Worm (Caenorhabditis elegans) whole organism, L1 larva: ENCODE data around the gene F28F5.4.

ENCODE experiments used
- C04F5.9 ChIP-seq: sonication (generic microtip); optimal IDR thresholded peaks from 2 replicates; lab custom pipeline; 2016; ENCODE audit warnings: missing genetic modification characterization, missing compliant biosample characterization
- C16A3.4 ChIP-seq: fragments of 150-350 bp; optimal IDR thresholded peaks from 2 replicates; lab custom pipeline; 2014; ENCODE audit warnings: missing biosample characterization, missing genetic modification characterization
- Y116A8C.19 ChIP-seq: sonication (generic microtip); optimal IDR thresholded peaks from 2 replicates; lab custom pipeline; 2016; ENCODE audit warnings: missing compliant biosample characterization, missing genetic modification characterization, borderline replicate concordance
- aha-1 ChIP-seq: fragments of 150-350 bp; optimal IDR thresholded peaks from 2 replicates; lab custom pipeline; 2014; ENCODE audit warnings: missing biosample characterization, missing genetic modification characterization
- ceh-63 ChIP-seq: fragments of 200-800 bp; sonication (Bioruptor generic); optimal IDR thresholded peaks from 2 replicates; lab custom pipeline; 2018; ENCODE audit warnings: mild to moderate bottlenecking, missing genetic modification characterization, missing compliant biosample characterization
- efl-1 ChIP-seq, 4 experiments: fragments of 150-350 bp; optimal IDR thresholded peaks in 3 of 4; peaks in 1 of 4; 1 replicate in 1 of 4; 2 replicates in 3 of 4; lab custom pipeline; 2014; ENCODE audit warnings: missing biosample characterization in 2 of 4, missing genetic modification characterization in 2 of 4, missing genetic modification reagents in 2 of 4
- efl-3 ChIP-seq: fragments of 200-800 bp; sonication (Bioruptor generic); optimal IDR thresholded peaks from 2 replicates; lab custom pipeline; 2018; ENCODE audit warnings: mild to moderate bottlenecking, missing genetic modification characterization, missing compliant biosample characterization
- elt-2 ChIP-seq: sonication (generic microtip); optimal IDR thresholded peaks from 2 replicates; lab custom pipeline; 2016; ENCODE audit warnings: missing genetic modification characterization, mild to moderate bottlenecking, inconsistent platforms, missing compliant biosample characterization, missing genetic modification reagents
- elt-3 ChIP-seq, 6 experiments: fragments of 150-350 bp in 1 of 6; sonication (generic microtip); optimal IDR thresholded peaks; 2 replicates each; lab custom pipeline; 2017 to 2018; ENCODE audit warnings: missing biosample characterization in 6 of 6, missing genetic modification characterization in 6 of 6, inconsistent platforms in 1 of 6
- ets-5 ChIP-seq: fragments of 200-800 bp; sonication (Bioruptor generic); IDR thresholded peaks from 2 replicates; pipeline ENCODE4 v1.3.6; 2022; ENCODE audit warnings: missing genetic modification characterization, missing compliant biosample characterization
- fkh-8 ChIP-seq: sonication (generic microtip); optimal IDR thresholded peaks from 2 replicates; lab custom pipeline; 2016; ENCODE audit warnings: mild to moderate bottlenecking, missing genetic modification characterization, missing compliant biosample characterization
- grh-1 ChIP-seq: fragments of 200-800 bp; sonication (Bioruptor generic); IDR thresholded peaks from 2 replicates; pipeline ENCODE4 v1.3.6; 2022; ENCODE audit warnings: missing genetic modification reagents, missing genetic modification characterization, missing compliant biosample characterization
- hlh-17 ChIP-seq: fragments of 200-800 bp; sonication (Bioruptor generic); optimal IDR thresholded peaks from 2 replicates; lab custom pipeline; 2018; ENCODE audit warnings: missing genetic modification characterization, mild to moderate bottlenecking, missing compliant biosample characterization, moderate library complexity, borderline replicate concordance
- jun-1 ChIP-seq: fragments of 150-350 bp; optimal IDR thresholded peaks from 2 replicates; lab custom pipeline; 2014; ENCODE audit warnings: missing biosample characterization, missing genetic modification reagents, missing genetic modification characterization
- lin-15B ChIP-seq: fragments of 150-350 bp; sonication (generic microtip); optimal IDR thresholded peaks from 3 replicates; lab custom pipeline; 2014; ENCODE audit warnings: missing biosample characterization, missing genetic modification characterization
- lin-35 ChIP-seq, 2 experiments: fragments of 150-350 bp; optimal IDR thresholded peaks; 2 replicates each; lab custom pipeline; 2014; ENCODE audit warnings: missing biosample characterization in 2 of 2, missing genetic modification characterization in 2 of 2, missing genetic modification reagents in 2 of 2
- lir-3 ChIP-seq: sonication (generic microtip); optimal IDR thresholded peaks from 2 replicates; lab custom pipeline; 2016; ENCODE audit warnings: mild to moderate bottlenecking, missing genetic modification characterization, moderate library complexity, missing compliant biosample characterization; ENCODE audit not compliant: poor library complexity
- lsy-2 ChIP-seq, 2 experiments: fragments of 150-350 bp; optimal IDR thresholded peaks; 2 replicates each; lab custom pipeline; 2014; ENCODE audit warnings: missing biosample characterization in 2 of 2, missing genetic modification characterization in 2 of 2
- nhr-11 ChIP-seq: fragments of 150-350 bp; optimal IDR thresholded peaks from 2 replicates; lab custom pipeline; 2014; ENCODE audit warnings: missing biosample characterization, missing genetic modification characterization
- nhr-19 ChIP-seq: fragments of 200-800 bp; sonication (Bioruptor generic); conservative IDR thresholded peaks from 2 replicates; pipeline ENCODE4 v1.3.6; 2022; ENCODE audit warnings: missing genetic modification characterization, missing compliant biosample characterization
- nhr-20 ChIP-seq: sonication (generic microtip); optimal IDR thresholded peaks from 2 replicates; lab custom pipeline; 2016; ENCODE audit warnings: mild to moderate bottlenecking, missing genetic modification characterization, missing compliant biosample characterization
- nhr-237 ChIP-seq: fragments of 150-350 bp; optimal IDR thresholded peaks from 2 replicates; lab custom pipeline; 2014; ENCODE audit warnings: missing biosample characterization, missing genetic modification characterization
- nhr-71 ChIP-seq: sonication (generic microtip); optimal IDR thresholded peaks from 2 replicates; lab custom pipeline; 2016; ENCODE audit warnings: mild to moderate bottlenecking, missing genetic modification characterization, moderate library complexity, missing compliant biosample characterization
- nhr-76 ChIP-seq: sonication (generic microtip); optimal IDR thresholded peaks from 2 replicates; lab custom pipeline; 2017; ENCODE audit warnings: missing biosample characterization, missing genetic modification characterization
- nhr-90 ChIP-seq: sonication (generic microtip); optimal IDR thresholded peaks from 2 replicates; lab custom pipeline; 2016; ENCODE audit warnings: mild to moderate bottlenecking, missing genetic modification characterization, missing compliant biosample characterization; ENCODE audit not compliant: poor library complexity
- pag-3 ChIP-seq: sonication (generic microtip); optimal IDR thresholded peaks from 2 replicates; lab custom pipeline; 2017; ENCODE audit warnings: missing genetic modification characterization, mild to moderate bottlenecking, missing compliant biosample characterization, antibody characterized with exemption, borderline replicate concordance; ENCODE audit not compliant: insufficient read depth
- pqm-1 ChIP-seq: sonication (generic microtip); optimal IDR thresholded peaks from 3 replicates; lab custom pipeline; 2017; ENCODE audit warnings: missing biosample characterization, missing genetic modification characterization
- skn-1 ChIP-seq: fragments of 150-350 bp; optimal IDR thresholded peaks from 2 replicates; lab custom pipeline; 2014; ENCODE audit warnings: missing biosample characterization, missing genetic modification characterization
- sox-4 ChIP-seq: sonication (generic microtip); optimal IDR thresholded peaks from 2 replicates; lab custom pipeline; 2016; ENCODE audit warnings: missing genetic modification characterization, missing compliant biosample characterization
- sptf-1 ChIP-seq: fragments of 150-350 bp; optimal IDR thresholded peaks from 2 replicates; lab custom pipeline; 2014; ENCODE audit warnings: missing biosample characterization, missing genetic modification characterization
- sup-37 ChIP-seq: fragments of 200-800 bp; sonication (Bioruptor generic); optimal IDR thresholded peaks from 2 replicates; lab custom pipeline; 2018; ENCODE audit warnings: mild to moderate bottlenecking, missing genetic modification characterization, missing compliant biosample characterization
- swsn-7 ChIP-seq: sonication (generic microtip); optimal IDR thresholded peaks from 2 replicates; lab custom pipeline; 2016; ENCODE audit warnings: missing genetic modification characterization, missing compliant biosample characterization
- tlp-1 ChIP-seq: fragments of 150-350 bp; optimal IDR thresholded peaks from 2 replicates; lab custom pipeline; 2014; ENCODE audit warnings: missing biosample characterization, missing genetic modification characterization
- unc-30 ChIP-seq: sonication (generic microtip); optimal IDR thresholded peaks from 2 replicates; lab custom pipeline; 2017; ENCODE audit warnings: missing biosample characterization, missing genetic modification characterization
- unc-86 ChIP-seq: sonication (generic microtip); optimal IDR thresholded peaks from 2 replicates; lab custom pipeline; 2016; ENCODE audit warnings: missing genetic modification characterization, missing compliant biosample characterization
- vab-15 ChIP-seq: sonication (generic microtip); optimal IDR thresholded peaks from 2 replicates; lab custom pipeline; 2017; ENCODE audit warnings: missing genotype, mild to moderate bottlenecking, missing genetic modification characterization, missing compliant biosample characterization

F28F5.4 gene

DNA sequence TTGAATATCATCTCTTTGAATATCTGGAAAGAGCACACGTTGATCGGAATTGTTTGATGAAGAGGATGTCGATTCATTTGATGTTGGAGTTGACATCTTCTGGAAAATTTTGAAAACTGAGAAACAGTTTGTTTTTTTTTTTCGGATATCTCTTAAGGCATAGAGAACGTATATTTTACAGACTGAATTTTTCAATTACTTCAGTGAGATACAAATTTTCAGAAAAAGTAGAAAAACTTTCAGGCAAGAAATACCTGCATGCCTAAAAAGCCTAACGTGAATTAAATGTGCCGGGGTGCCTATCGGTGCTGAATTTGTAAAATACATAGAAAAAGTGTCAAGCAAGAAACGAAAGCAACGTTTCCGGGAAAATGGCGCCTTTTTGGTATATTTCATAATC lies 39.9 kb upstream of the F28F5.4 start, which contains the start of gene zak-1:
zak-1 (minus strand) TSS at position 101 of the 400 bp plus-strand sequence.
- TF ChIP-seq unc-86 (tag; lab: Kevin White, UChicago), result no peak
- no peak for TF ChIP-seq sox-4 (tag; lab: Kevin White, UChicago)
- no peak for TF ChIP-seq efl-3 (GFP tag; lab: Kevin White, UChicago)
- TF ChIP-seq aha-1 (tag; lab: Kevin White, UChicago), result no peak
- TF ChIP-seq sup-37 (GFP tag; lab: Kevin White, UChicago), result no peak
- no peak for TF ChIP-seq pag-3 (tag; lab: Kevin White, UChicago)
- TF ChIP-seq nhr-19, result no peak
- TF ChIP-seq C16A3.4 (tag; lab: Kevin White, UChicago), result no peak

DNA sequence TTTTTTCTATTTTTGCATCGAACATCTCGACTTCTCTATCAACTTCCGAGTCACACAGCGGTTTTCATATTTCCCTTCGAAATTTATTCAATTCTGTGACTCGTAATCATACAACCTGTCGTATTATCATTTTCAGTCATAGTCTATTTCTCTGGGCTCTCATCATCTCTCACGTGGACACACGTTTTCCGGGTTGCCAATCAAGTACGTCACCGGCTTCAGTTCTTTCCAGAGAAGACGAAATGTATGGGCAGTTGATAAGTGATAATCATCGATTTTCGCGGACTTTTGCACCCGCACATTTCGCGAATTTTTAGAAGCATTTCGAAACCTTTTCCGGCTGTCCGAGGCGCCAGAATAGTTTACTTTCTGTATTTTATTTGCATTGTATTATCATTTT lies 33.4 kb upstream of the F28F5.4 start, which contains the start of gene srv-1:
srv-1 (plus strand) TSS at position 131 of the 400 bp plus-strand sequence.
- TF ChIP-seq nhr-90 (tag; lab: Kevin White, UChicago), result peak; percentile 8
- no peak for TF ChIP-seq efl-1 (optimal IDR thresholded peaks at IDR 0.05; lab: Kevin White, UChicago)
- peak in 1 of 2 experiments; percentile 72 for TF ChIP-seq efl-1 (GFP tag; optimal IDR thresholded peaks at IDR 0.05 in 1 of 2; lab: Kevin White, UChicago)
- TF ChIP-seq pqm-1 (tag; lab: Kevin White, UChicago), result peak; percentile 73
- no peak for TF ChIP-seq C04F5.9
- TF ChIP-seq elt-2 (tag; lab: Kevin White, UChicago), result peak; percentile 92
- TF ChIP-seq lin-35 (GFP tag; optimal IDR thresholded peaks at IDR 0.05; lab: Kevin White, UChicago), result peak in 1 of 2 experiments; percentile 14
- peak; percentile 31 for TF ChIP-seq nhr-71
- no peak for TF ChIP-seq ets-5 (GFP tag; lab: Robert Waterston, UW)

DNA sequence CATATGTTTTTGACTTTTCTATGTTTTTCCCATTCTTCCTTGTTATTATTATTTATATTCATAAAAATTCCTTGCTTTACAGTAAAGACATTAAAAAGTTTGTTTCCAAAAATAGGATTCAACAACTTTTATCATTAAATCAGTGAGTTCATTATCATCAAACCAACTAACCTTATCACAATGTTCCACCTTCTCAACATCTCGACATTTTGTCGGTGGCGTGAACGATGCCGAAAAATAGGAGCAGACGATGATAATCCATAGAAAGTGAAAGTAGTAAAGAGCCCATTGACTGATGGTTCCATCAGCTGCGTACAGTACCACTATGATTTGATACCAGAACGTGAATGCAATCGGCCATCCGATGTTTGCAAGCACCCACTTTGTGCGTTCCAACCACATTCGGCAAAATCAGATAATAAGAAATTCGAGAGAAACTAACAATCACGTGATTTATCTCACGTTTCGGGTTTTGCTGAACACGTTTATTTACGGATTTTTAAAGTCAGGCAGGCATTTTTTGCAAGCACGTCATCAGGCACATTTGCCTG lies 31.9 kb upstream of the F28F5.4 start, which contains the start of gene dhhc-5:
dhhc-5 (minus strand) TSS at position 406 of the 551 bp plus-strand sequence.
- TF ChIP-seq elt-2 (tag; lab: Kevin White, UChicago), result peak; percentile 68
- no peak for TF ChIP-seq lir-3 (tag; lab: Kevin White, UChicago)
- TF ChIP-seq ceh-63, result no peak
- TF ChIP-seq, all 84 proteins: peak for 1

DNA sequence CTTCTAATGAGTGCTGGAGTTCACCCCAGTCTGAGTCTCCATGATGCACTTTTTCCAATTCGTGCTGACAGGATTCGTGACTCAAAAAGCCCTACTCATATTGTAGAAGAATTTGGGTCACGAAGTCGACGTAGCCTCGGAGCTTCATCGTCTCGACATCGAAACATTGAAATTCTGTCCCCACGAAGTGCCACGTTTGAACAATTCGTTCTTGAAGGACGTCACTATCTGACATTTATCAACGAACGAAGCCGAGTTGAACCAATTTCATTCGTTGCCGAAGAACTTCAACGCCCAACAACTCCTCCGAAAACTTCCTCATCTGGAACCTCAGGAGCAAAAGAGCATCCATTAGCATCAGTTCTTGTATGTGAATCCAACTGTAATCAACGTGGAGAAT lies 22.3 kb upstream of the F28F5.4 start:
- no peak for TF ChIP-seq nhr-19
- no peak for TF ChIP-seq lsy-2 (tag; optimal IDR thresholded peaks at IDR 0.05; lab: Kevin White, UChicago)
- TF ChIP-seq nhr-237 (tag; lab: Kevin White, UChicago), result no peak
- TF ChIP-seq sup-37 (GFP tag; lab: Kevin White, UChicago), result no peak
- no peak for TF ChIP-seq pag-3 (tag; lab: Kevin White, UChicago)
- TF ChIP-seq Y116A8C.19 (tag; lab: Kevin White, UChicago), result no peak
- TF ChIP-seq nhr-71, result no peak
- no peak for TF ChIP-seq skn-1 (tag; lab: Kevin White, UChicago)
- TF ChIP-seq efl-1 (optimal IDR thresholded peaks at IDR 0.05; lab: Kevin White, UChicago), result no peak
- TF ChIP-seq efl-1 (GFP tag; optimal IDR thresholded peaks at IDR 0.05 in 1 of 2; lab: Kevin White, UChicago), result no peak
- TF ChIP-seq vab-15 (tag; lab: Kevin White, UChicago), result no peak
- TF ChIP-seq pqm-1 (tag; lab: Kevin White, UChicago), result no peak
- TF ChIP-seq grh-1 (GFP tag; lab: Robert Waterston, UW), result no peak
- TF ChIP-seq C04F5.9, result no peak
- no peak for TF ChIP-seq elt-3 (tag; optimal IDR thresholded peaks at IDR 0.05; lab: Kevin White, UChicago)
- TF ChIP-seq unc-30, result no peak
- TF ChIP-seq ets-5 (GFP tag; lab: Robert Waterston, UW), result no peak

DNA sequence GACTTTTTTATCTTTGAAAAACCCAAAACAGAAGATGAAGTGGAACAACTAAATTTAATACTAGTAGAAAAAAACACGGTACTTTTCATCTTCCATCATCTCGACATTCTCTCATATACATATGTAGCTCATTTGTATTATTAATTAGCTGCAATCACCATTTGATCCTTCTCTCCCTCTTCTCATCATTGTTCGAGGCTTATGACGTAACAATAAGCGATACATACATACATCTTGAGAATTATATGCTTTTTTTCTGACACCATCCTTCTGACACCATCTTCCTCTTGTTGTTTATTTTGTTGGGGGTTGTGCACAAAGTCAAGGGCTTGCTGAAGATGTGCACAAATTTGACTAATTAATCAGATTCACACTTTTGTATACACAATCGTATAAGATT lies 20.5 kb upstream of the F28F5.4 start:
- TF ChIP-seq nhr-76 (tag; lab: Kevin White, UChicago) (no peak), fkh-8 (tag; lab: Kevin White, UChicago) (no peak), jun-1 (tag; lab: Kevin White, UChicago) (no peak), nhr-11 (no peak), grh-1 (GFP tag; lab: Robert Waterston, UW) (no peak), sptf-1 (no peak), swsn-7 (tag; lab: Kevin White, UChicago) (no peak), unc-86 (tag; lab: Kevin White, UChicago) (no peak), lin-15B (no peak), nhr-20 (tag; lab: Kevin White, UChicago) (no peak), nhr-90 (tag; lab: Kevin White, UChicago) (no peak), hlh-17 (GFP tag; lab: Kevin White, UChicago) (no peak), efl-1 (optimal IDR thresholded peaks at IDR 0.05; lab: Kevin White, UChicago) (no peak), efl-1 (GFP tag; optimal IDR thresholded peaks at IDR 0.05 in 1 of 2; lab: Kevin White, UChicago) (no peak), tlp-1 (tag; lab: Kevin White, UChicago) (no peak)
